Worm (Caenorhabditis elegans): ENCODE measurements around the gene Y22D7AR.2.

- TF ChIP-seq zag-1 (tag; optimal IDR thresholded peaks at IDR 0.05), result no peak
- no peak for TF ChIP-seq ceh-82 (tag; optimal IDR thresholded peaks at IDR 0.05)
These were observed 49.1 kb downstream of the Y22D7AR.2 start, which contains the start of gene Y46E12A.3 for ce11 chrIII:1754842-1755241.

All from whole organism, L1 larva.